Fruit fly (Drosophila melanogaster) whole organism, embryonic: Measurements from ENCODE around the gene CG3038.

Experiments used
- Aef1 ChIP-seq: fragments of 200-800 bp; sonication (Bioruptor generic); IDR thresholded peaks from 3 replicates; pipeline ENCODE4 v1.3.6; 2022; ENCODE audit warnings: missing biosample characterization, missing genetic modification characterization
- Atf-2 ChIP-seq: fragments of 200-800 bp; sonication (Bioruptor generic); optimal IDR thresholded peaks from 2 replicates; lab custom pipeline; 2016; ENCODE audit warnings: missing biosample characterization, missing genetic modification characterization
- Blimp-1 ChIP-seq: fragments of 200-800 bp; sonication (Bioruptor generic); optimal IDR thresholded peaks from 3 replicates; lab custom pipeline; 2018; ENCODE audit warnings: missing biosample characterization, missing genetic modification characterization, mild to moderate bottlenecking, moderate library complexity, missing genetic modification reagents
- CG11695 ChIP-seq: fragments of 200-800 bp; sonication (Bioruptor generic); IDR thresholded peaks from 3 replicates; pipeline ENCODE4 v1.3.6; 2022; ENCODE audit warnings: missing biosample characterization, missing genetic modification characterization
- CG15073 ChIP-seq: fragments of 200-800 bp; sonication (Bioruptor generic); optimal IDR thresholded peaks from 2 replicates; lab custom pipeline; 2016; ENCODE audit warnings: missing biosample characterization, missing genetic modification characterization
- CG15269 ChIP-seq: fragments of 200-800 bp; sonication (Bioruptor generic); optimal IDR thresholded peaks from 2 replicates; lab custom pipeline; 2018; ENCODE audit warnings: missing biosample characterization, mild to moderate bottlenecking, missing genetic modification characterization, moderate library complexity
- CG1529 ChIP-seq: fragments of 200-800 bp; sonication (Bioruptor generic); optimal IDR thresholded peaks from 3 replicates; lab custom pipeline; 2018; ENCODE audit warnings: missing biosample characterization, missing genetic modification characterization
- CG15601 ChIP-seq: fragments of 200-800 bp; sonication (Bioruptor generic); optimal IDR thresholded peaks from 3 replicates; lab custom pipeline; 2019; ENCODE audit warnings: missing biosample characterization, mild to moderate bottlenecking, missing genetic modification characterization, moderate library complexity
- CG2712 ChIP-seq: fragments of 200-800 bp; optimal IDR thresholded peaks from 3 replicates; lab custom pipeline; 2019; ENCODE audit warnings: missing biosample characterization, mild to moderate bottlenecking, missing genetic modification characterization, moderate library complexity
- CG32772 ChIP-seq: fragments of 200-800 bp; sonication (Bioruptor generic); IDR thresholded peaks from 2 replicates; pipeline ENCODE4 v1.3.6; 2022; ENCODE audit warnings: missing biosample characterization, missing genetic modification characterization
- CG4424 ChIP-seq: fragments of 200-800 bp; sonication (Bioruptor generic); optimal IDR thresholded peaks from 3 replicates; lab custom pipeline; 2016; ENCODE audit warnings: missing biosample characterization, missing genetic modification characterization
- CG4617 ChIP-seq: fragments of 200-800 bp; sonication (Bioruptor generic); optimal IDR thresholded peaks from 3 replicates; lab custom pipeline; 2016; ENCODE audit warnings: missing biosample characterization, missing genetic modification characterization, borderline replicate concordance
- CG8290 ChIP-seq, 3 experiments: fragments of 200-800 bp; sonication (Bioruptor generic); optimal IDR thresholded peaks; 2 replicates each; lab custom pipeline; 2016 to 2019; ENCODE audit warnings: missing biosample characterization in 3 of 3, missing genetic modification characterization in 3 of 3, mild to moderate bottlenecking in 2 of 3, moderate library complexity in 1 of 3
- CG8944 ChIP-seq: fragments of 200-800 bp; sonication (Bioruptor generic); optimal IDR thresholded peaks from 3 replicates; lab custom pipeline; 2016; ENCODE audit warnings: missing biosample characterization, missing genetic modification characterization
- CG9215 ChIP-seq: fragments of 200-800 bp; sonication (Bioruptor generic); IDR thresholded peaks from 2 replicates; pipeline ENCODE4 v1.3.6; 2022; ENCODE audit warnings: missing biosample characterization, missing genetic modification characterization
- CG9876 ChIP-seq: fragments of 200-800 bp; sonication (Bioruptor generic); optimal IDR thresholded peaks from 2 replicates; lab custom pipeline; 2016; ENCODE audit warnings: missing biosample characterization, missing genetic modification characterization
- CTCF ChIP-seq: fragments of 200-800 bp; sonication (Bioruptor generic); optimal IDR thresholded peaks from 2 replicates; lab custom pipeline; 2017; ENCODE audit warnings: missing biosample characterization, mild to moderate bottlenecking, missing genetic modification characterization, moderate library complexity
- CoRest ChIP-seq: fragments of 200-800 bp; sonication (Bioruptor generic); optimal IDR thresholded peaks from 3 replicates; lab custom pipeline; 2018; ENCODE audit warnings: missing biosample characterization, mild to moderate bottlenecking, missing genetic modification characterization, moderate library complexity
- Dek ChIP-seq: fragments of 200-800 bp; sonication (Bioruptor generic); optimal IDR thresholded peaks from 3 replicates; lab custom pipeline; 2019; ENCODE audit warnings: missing biosample characterization, mild to moderate bottlenecking, missing genetic modification characterization, moderate library complexity
- Fer2 ChIP-seq: fragments of 200-800 bp; sonication (Bioruptor generic); optimal IDR thresholded peaks from 2 replicates; lab custom pipeline; 2018; ENCODE audit warnings: missing biosample characterization, mild to moderate bottlenecking, missing genetic modification characterization, moderate library complexity
- Gsc ChIP-seq: fragments of 200-800 bp; sonication (Bioruptor generic); IDR thresholded peaks from 2 replicates; pipeline ENCODE4 v1.3.6; 2022; ENCODE audit warnings: missing biosample characterization, missing genetic modification characterization
- H2.0 ChIP-seq: fragments of 200-800 bp; sonication (Bioruptor generic); IDR thresholded peaks from 2 replicates; pipeline ENCODE4 v1.3.6; 2022; ENCODE audit warnings: missing biosample characterization, missing genetic modification characterization
- Hr51 ChIP-seq, 2 experiments: fragments of 200-800 bp; sonication (Bioruptor generic); optimal IDR thresholded peaks; 2 replicates in 1 of 2; 3 replicates in 1 of 2; lab custom pipeline; 2016 to 2018; ENCODE audit warnings: missing biosample characterization in 2 of 2, missing genetic modification characterization in 2 of 2, mild to moderate bottlenecking in 1 of 2, moderate library complexity in 1 of 2
- Hr78 ChIP-seq, 2 experiments: fragments of 200-800 bp in 1 of 2; fragments of >200 bp in 1 of 2; sonication (Bioruptor generic) in 1 of 2; optimal IDR thresholded peaks; 2 replicates each; lab custom pipeline; 2017 to 2019; ENCODE audit warnings: missing biosample characterization in 2 of 2, missing genetic modification characterization in 2 of 2, mild to moderate bottlenecking in 1 of 2, moderate library complexity in 1 of 2
- Jarid2 ChIP-seq: fragments of 200-800 bp; sonication (Bioruptor generic); optimal IDR thresholded peaks from 3 replicates; lab custom pipeline; 2017; ENCODE audit warnings: mild to moderate bottlenecking, missing biosample characterization, missing genetic modification reagents, missing genetic modification characterization
- Lim3 ChIP-seq: fragments of 200-800 bp; sonication (Bioruptor generic); IDR thresholded peaks from 2 replicates; pipeline ENCODE4 v1.3.6; 2022; ENCODE audit warnings: missing biosample characterization, missing genetic modification characterization
- Lpt ChIP-seq: fragments of >200 bp; optimal IDR thresholded peaks from 2 replicates; lab custom pipeline; 2018; ENCODE audit warnings: missing biosample characterization, missing genetic modification characterization
- Mes4 ChIP-seq: fragments of 200-800 bp; sonication (Bioruptor generic); optimal IDR thresholded peaks from 2 replicates; lab custom pipeline; 2016; ENCODE audit warnings: missing biosample characterization, missing genetic modification characterization
- Nf-YA ChIP-seq: fragments of 200-800 bp; sonication (Bioruptor generic); IDR thresholded peaks from 2 replicates; pipeline ENCODE4 v1.3.6; 2022; ENCODE audit warnings: missing biosample characterization, missing genetic modification characterization
- NfI ChIP-seq: fragments of 200-800 bp; sonication (Bioruptor generic); optimal IDR thresholded peaks from 3 replicates; lab custom pipeline; 2018; ENCODE audit warnings: missing biosample characterization, mild to moderate bottlenecking, missing genetic modification characterization, moderate library complexity
- Pdp1 ChIP-seq, 2 experiments: fragments of 200-800 bp; sonication (Bioruptor generic); optimal IDR thresholded peaks; 3 replicates each; lab custom pipeline; 2016; ENCODE audit warnings: missing biosample characterization in 2 of 2, missing genetic modification characterization in 2 of 2, mild to moderate bottlenecking in 1 of 2, moderate library complexity in 1 of 2
- Rfx ChIP-seq: fragments of 200-800 bp; sonication (Bioruptor generic); IDR thresholded peaks from 2 replicates; pipeline ENCODE4 v1.3.6; 2022; ENCODE audit warnings: missing biosample characterization, missing genetic modification characterization
- Taf1 ChIP-seq: fragments of 200-800 bp; sonication (Bioruptor generic); IDR thresholded peaks from 2 replicates; pipeline ENCODE4 v1.3.6; 2022; ENCODE audit warnings: missing biosample characterization, missing genetic modification characterization
- ap ChIP-seq: fragments of 200-800 bp; sonication (Bioruptor generic); IDR thresholded peaks from 2 replicates; pipeline ENCODE4 v1.3.6; 2022; ENCODE audit warnings: missing biosample characterization, missing genetic modification characterization
- ara ChIP-seq: fragments of 200-800 bp; sonication (Bioruptor generic); IDR thresholded peaks from 2 replicates; pipeline ENCODE4 v1.3.6; 2022; ENCODE audit warnings: missing biosample characterization, missing genetic modification characterization
- az2 ChIP-seq: fragments of 200-800 bp; sonication (Bioruptor generic); optimal IDR thresholded peaks from 3 replicates; lab custom pipeline; 2016; ENCODE audit warnings: missing biosample characterization, missing genetic modification characterization
- chn ChIP-seq: fragments of 200-800 bp; sonication (Bioruptor generic); optimal IDR thresholded peaks from 2 replicates; lab custom pipeline; 2016; ENCODE audit warnings: missing biosample characterization, missing genetic modification characterization
- crol ChIP-seq: fragments of 200-800 bp; sonication (Bioruptor generic); IDR thresholded peaks from 2 replicates; pipeline ENCODE4 v1.3.6; 2022; ENCODE audit warnings: missing biosample characterization, missing genetic modification characterization
- da ChIP-seq: fragments of 200-800 bp; sonication (Bioruptor generic); optimal IDR thresholded peaks from 2 replicates; lab custom pipeline; 2016; ENCODE audit warnings: missing biosample characterization, missing genetic modification characterization
- gem ChIP-seq: fragments of 200-800 bp; sonication (Bioruptor generic); optimal IDR thresholded peaks from 2 replicates; lab custom pipeline; 2019; ENCODE audit warnings: missing biosample characterization, mild to moderate bottlenecking, missing genetic modification characterization, moderate library complexity
- grau ChIP-seq: fragments of 200-800 bp; optimal IDR thresholded peaks from 3 replicates; lab custom pipeline; 2019; ENCODE audit warnings: missing biosample characterization, mild to moderate bottlenecking, missing genetic modification characterization, moderate library complexity
- inv ChIP-seq: fragments of 200-800 bp; sonication (Bioruptor generic); IDR thresholded peaks from 2 replicates; pipeline ENCODE4 v1.3.6; 2022; ENCODE audit warnings: missing biosample characterization, missing genetic modification characterization; ENCODE audit not compliant: partially characterized antibody
- jumu ChIP-seq: fragments of 200-800 bp; sonication (Bioruptor generic); optimal IDR thresholded peaks from 3 replicates; lab custom pipeline; 2016; ENCODE audit warnings: missing biosample characterization, missing genetic modification characterization
- lmd ChIP-seq: fragments of 200-800 bp; sonication (Bioruptor generic); IDR thresholded peaks from 2 replicates; pipeline ENCODE4 v1.3.6; 2022; ENCODE audit warnings: missing biosample characterization, missing genetic modification characterization
- mirr ChIP-seq: fragments of 200-800 bp; sonication (Bioruptor generic); optimal IDR thresholded peaks from 3 replicates; lab custom pipeline; 2018; ENCODE audit warnings: missing biosample characterization, mild to moderate bottlenecking, missing genetic modification characterization
- oc ChIP-seq: fragments of 200-800 bp; sonication (Bioruptor generic); optimal IDR thresholded peaks from 2 replicates; lab custom pipeline; 2018; ENCODE audit warnings: missing biosample characterization, mild to moderate bottlenecking, missing genetic modification characterization, moderate library complexity
- p53 ChIP-seq: fragments of 200-800 bp; sonication (Bioruptor generic); optimal IDR thresholded peaks from 2 replicates; lab custom pipeline; 2016; ENCODE audit warnings: missing biosample characterization, missing genetic modification characterization
- run ChIP-seq: fragments of 200-800 bp; sonication (Bioruptor generic); optimal IDR thresholded peaks from 3 replicates; lab custom pipeline; 2018; ENCODE audit warnings: missing biosample characterization, mild to moderate bottlenecking, missing genetic modification characterization
- seq ChIP-seq: fragments of 200-800 bp; sonication (Bioruptor generic); IDR thresholded peaks from 2 replicates; pipeline ENCODE4 v1.3.6; 2022; ENCODE audit warnings: missing biosample characterization, missing genetic modification characterization
- so ChIP-seq: fragments of 200-800 bp; sonication (Bioruptor generic); IDR thresholded peaks from 3 replicates; pipeline ENCODE4 v1.3.6; 2022; ENCODE audit warnings: missing biosample characterization, missing genetic modification characterization
- zen2 ChIP-seq: fragments of 200-800 bp; sonication (Bioruptor generic); IDR thresholded peaks from 3 replicates; pipeline ENCODE4 v1.3.6; 2022; ENCODE audit warnings: missing biosample characterization, missing genetic modification characterization; ENCODE audit not compliant: partially characterized antibody

The CG3038 gene

dm6 chrX:279097-279727, 33.6 kb upstream of the CG3038 start, which contains the start of the genes CG3777 and ewg (continued):
- TF ChIP-seq Hr78 (GFP tag; optimal IDR thresholded peaks at IDR 0.05; lab: Kevin White, UChicago), result no peak
- TF ChIP-seq CG8290 (GFP tag; optimal IDR thresholded peaks at IDR 0.05; lab: Kevin White, UChicago), result peak; percentile 64
- TF ChIP-seq CG8290 (tag; optimal IDR thresholded peaks at IDR 0.05; lab: Kevin White, UChicago), result peak in 1 of 2 experiments; percentile 72
- TF ChIP-seq Lim3 (GFP tag; lab: Robert Waterston, UW), result no peak
- peak; percentile 22 for TF ChIP-seq CoRest (tag; lab: Kevin White, UChicago)
- no peak for TF ChIP-seq ap
- TF ChIP-seq Hr51 (GFP tag; optimal IDR thresholded peaks at IDR 0.05; lab: Kevin White, UChicago), result no peak
- no peak for TF ChIP-seq so (GFP tag; lab: Robert Waterston, UW)
- no peak for TF ChIP-seq H2.0 (GFP tag; lab: Robert Waterston, UW)
- peak; percentile 55 for TF ChIP-seq CG4617
- no peak for TF ChIP-seq grau (tag; lab: Kevin White, UChicago)
- TF ChIP-seq Dek (tag; lab: Kevin White, UChicago), result no peak
- TF ChIP-seq p53, result peak; percentile 26
- TF ChIP-seq Fer2, result no peak
- TF ChIP-seq Jarid2, result no peak
- no peak for TF ChIP-seq CG11695 (GFP tag; lab: Robert Waterston, UW)
- peak in 1 of 2 experiments; percentile 61 for TF ChIP-seq Pdp1 (GFP tag; optimal IDR thresholded peaks at IDR 0.05; lab: Kevin White, UChicago)
- TF ChIP-seq zen2, result peak; percentile 97
- no peak for TF ChIP-seq Taf1 (GFP tag; lab: Robert Waterston, UW)
- TF ChIP-seq CG8944, result no peak
- TF ChIP-seq CG32772 (GFP tag; lab: Robert Waterston, UW), result no peak
- TF ChIP-seq mirr, result no peak
- TF ChIP-seq chn, result no peak
- no peak for TF ChIP-seq CG15269 (tag; lab: Kevin White, UChicago)
- no peak for TF ChIP-seq CG9215 (GFP tag; lab: Robert Waterston, UW)
- TF ChIP-seq crol, result no peak
- TF ChIP-seq inv, result peak; percentile 97
- no peak for TF ChIP-seq CG1529 (GFP tag; lab: Kevin White, UChicago)
- no peak for TF ChIP-seq ara (GFP tag; lab: Robert Waterston, UW)
- TF ChIP-seq Mes4 (GFP tag; lab: Kevin White, UChicago), result no peak
- no peak for TF ChIP-seq Blimp-1
- no peak for TF ChIP-seq Gsc (GFP tag; lab: Robert Waterston, UW)
- no peak for TF ChIP-seq Atf-2 (GFP tag; lab: Kevin White, UChicago)
- TF ChIP-seq CG15073 (GFP tag; lab: Kevin White, UChicago), result no peak
- TF ChIP-seq run (tag; lab: Kevin White, UChicago), result no peak
- TF ChIP-seq NfI, result no peak
- TF ChIP-seq CG15601 (tag; lab: Kevin White, UChicago), result no peak
- TF ChIP-seq CG4424 (GFP tag; lab: Kevin White, UChicago), result no peak
- TF ChIP-seq da (GFP tag; lab: Kevin White, UChicago), result no peak
- TF ChIP-seq az2 (GFP tag; lab: Kevin White, UChicago), result no peak
- TF ChIP-seq oc (tag; lab: Kevin White, UChicago), result no peak
- TF ChIP-seq Rfx (GFP tag; lab: Robert Waterston, UW), result no peak; the same call in 1 of the 2 replicates
- no peak for TF ChIP-seq Nf-YA (GFP tag; lab: Robert Waterston, UW)
- no peak for TF ChIP-seq CG9876
- no peak for TF ChIP-seq seq
- no peak for TF ChIP-seq jumu (GFP tag; lab: Kevin White, UChicago)
- no peak for TF ChIP-seq Lpt (GFP tag; lab: Kevin White, UChicago)
- no peak for TF ChIP-seq gem (tag; lab: Kevin White, UChicago)
- TF ChIP-seq lmd (GFP tag; lab: Robert Waterston, UW), result no peak
- peak; percentile 70 for TF ChIP-seq CTCF (GFP tag; lab: Kevin White, UChicago)
- TF ChIP-seq CG2712 (tag; lab: Kevin White, UChicago), result peak; percentile 30
- no peak for TF ChIP-seq Aef1 (GFP tag; lab: Robert Waterston, UW)
